Worm (Caenorhabditis elegans): ENCODE results near the gene col-180.
A peak's percentile ranks its signal among the peaks of the same experiment; 100 is the strongest.

The col-180 gene

DNA sequence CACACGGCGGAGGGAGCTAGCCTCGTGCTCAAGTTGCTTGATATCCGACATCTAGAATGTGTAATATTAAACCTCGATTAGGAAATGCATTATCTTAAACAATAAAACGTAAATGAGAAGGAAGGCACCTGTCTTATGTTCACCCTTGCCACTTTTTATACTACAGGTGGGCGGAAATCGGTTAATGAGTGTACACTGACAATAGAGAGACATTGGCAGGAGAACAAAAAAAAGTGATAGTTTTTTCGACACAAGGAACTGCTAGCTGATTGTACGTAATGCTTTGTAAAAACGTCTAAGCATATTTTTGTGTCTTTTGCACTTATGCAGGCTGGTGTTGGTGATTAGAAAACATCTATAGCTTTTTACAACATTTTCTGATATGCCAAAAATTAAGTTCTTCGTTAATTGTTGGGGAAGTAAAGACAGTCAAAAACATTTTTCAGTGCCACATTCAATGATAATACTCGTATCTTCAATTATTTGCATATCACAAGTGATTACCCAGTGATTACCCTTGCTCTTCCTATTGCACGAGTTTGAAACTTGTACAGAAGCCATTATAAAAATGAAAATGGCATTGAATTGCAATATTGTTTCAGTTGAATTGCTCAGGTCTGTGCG is at the start of gene col-180:
TSS of gene col-180 (minus strand) at position 51 of the 624 bp plus-strand sequence.
- no peak for TF ChIP-seq nhr-28 (tag; optimal IDR thresholded peaks at IDR 0.05)
- TF ChIP-seq snu-23 (GFP tag; optimal IDR thresholded peaks at IDR 0.05) = no peak
- peak; percentile 22 for TF ChIP-seq blmp-1 (tag; optimal IDR thresholded peaks at IDR 0.05)
- no peak for TF ChIP-seq nhr-19 (GFP tag; conservative IDR thresholded peaks at IDR 0.05)
- no peak for TF ChIP-seq nhr-237 (tag; optimal IDR thresholded peaks at IDR 0.05)
- TF ChIP-seq sptf-1 (tag; optimal IDR thresholded peaks at IDR 0.05) = no peak
- TF ChIP-seq skn-1 (tag; optimal IDR thresholded peaks at IDR 0.05) = no peak

DNA sequence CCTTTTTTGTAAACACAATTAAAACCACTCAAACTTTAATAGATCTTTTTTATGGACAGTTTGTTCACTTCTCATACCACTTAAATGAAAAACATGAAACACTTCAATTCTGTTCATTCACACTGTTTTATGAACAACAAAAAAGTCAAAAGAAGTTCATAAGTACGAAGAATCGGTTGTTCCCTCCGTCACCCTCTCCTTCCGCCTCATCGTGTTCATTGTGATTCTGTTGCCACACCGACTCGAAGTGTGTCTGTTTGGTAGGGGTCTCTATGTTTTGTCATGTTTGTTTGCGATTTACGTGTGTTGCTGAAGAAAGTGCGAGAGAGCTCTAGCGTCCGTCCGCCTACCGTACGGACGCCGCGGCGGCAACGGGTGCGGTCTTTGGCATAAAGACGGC is 46.7 kb upstream of the col-180 start, which contains the start of gene lact-7:
TSS of gene lact-7 (plus strand) at position 301 of the 400 bp plus-strand sequence.
- TF ChIP-seq efl-1 (optimal IDR thresholded peaks at IDR 0.05) (no peak), efl-1 (GFP tag; optimal IDR thresholded peaks at IDR 0.05 in 1 of 2) (no peak), efl-3 (GFP tag; optimal IDR thresholded peaks at IDR 0.05) (no peak), nhr-28 (tag; optimal IDR thresholded peaks at IDR 0.05) (no peak)

DNA sequence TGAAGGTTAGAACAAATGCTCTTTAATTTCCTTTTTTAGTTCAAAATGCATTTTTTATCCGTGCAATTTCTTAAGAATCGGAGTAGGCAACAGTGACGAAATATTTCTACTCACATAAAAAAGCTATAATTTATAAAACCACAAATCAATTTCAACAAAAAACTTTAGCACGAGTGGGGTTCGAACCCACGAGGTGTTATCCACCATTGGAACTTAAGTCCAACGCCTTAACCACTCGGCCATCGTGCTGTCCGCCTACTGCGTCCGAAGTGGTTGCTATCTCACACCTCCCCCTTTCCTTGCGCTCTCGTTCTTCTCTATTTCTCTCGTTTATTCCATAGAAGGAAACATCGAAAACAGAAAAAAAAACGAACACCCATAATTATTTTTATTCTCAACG is 45.6 kb upstream of the col-180 start:
- TF ChIP-seq efl-3 (GFP tag; optimal IDR thresholded peaks at IDR 0.05) (no peak), tbx-2 (tag; optimal IDR thresholded peaks at IDR 0.05) (peak; percentile 29), hlh-17 (GFP tag; optimal IDR thresholded peaks at IDR 0.05; ENCODE audit: borderline replicate concordance) (no peak), C34B4.2 (tag; optimal IDR thresholded peaks at IDR 0.05) (no peak), Y116A8C.19 (tag; optimal IDR thresholded peaks at IDR 0.05; ENCODE audit: borderline replicate concordance) (no peak), nhr-71 (tag; optimal IDR thresholded peaks at IDR 0.05) (peak; percentile 77), fkh-10 (GFP tag; optimal IDR thresholded peaks at IDR 0.05) (peak; percentile 14), vab-15 (tag; optimal IDR thresholded peaks at IDR 0.05) (no peak), nhr-84 (tag; optimal IDR thresholded peaks at IDR 0.05) (no peak), lin-13 (GFP tag; optimal IDR thresholded peaks at IDR 0.05) (peak; percentile 40), swsn-7 (tag; optimal IDR thresholded peaks at IDR 0.05) (peak; percentile 69), mef-2 (tag; optimal IDR thresholded peaks at IDR 0.05) (no peak), mdl-1 (tag; optimal IDR thresholded peaks at IDR 0.05) (peak in 1 of 2 experiments; percentile 59), egl-13 (tag; optimal IDR thresholded peaks at IDR 0.05) (peak; percentile 63), unc-98 (GFP tag; IDR thresholded peaks at IDR 0.05) (no peak), nhr-77 (tag; optimal IDR thresholded peaks at IDR 0.05) (peak; percentile 51), xbp-1 (tag; optimal IDR thresholded peaks at IDR 0.05) (peak; percentile 51), snu-23 (GFP tag; optimal IDR thresholded peaks at IDR 0.05) (peak; percentile 83), nhr-19 (GFP tag; conservative IDR thresholded peaks at IDR 0.05) (peak; percentile 60), isw-1 (GFP tag; IDR thresholded peaks at IDR 0.05) (peak; percentile 28; the same call in 1 of the 2 replicates), ztf-4 (tag; optimal IDR thresholded peaks at IDR 0.05) (peak; percentile 26), nhr-90 (tag; optimal IDR thresholded peaks at IDR 0.05; ENCODE audit: poor library complexity) (peak; percentile 69), lsy-2 (tag; optimal IDR thresholded peaks at IDR 0.05) (peak; percentile 51 to 56), hlh-4 (tag; optimal IDR thresholded peaks at IDR 0.05) (no peak), efl-1 (optimal IDR thresholded peaks at IDR 0.05) (peak in 1 of 2 experiments; percentile 17), efl-1 (GFP tag; optimal IDR thresholded peaks at IDR 0.05 in 1 of 2) (peak in 1 of 2 experiments; percentile 80), fkh-8 (tag; optimal IDR thresholded peaks at IDR 0.05) (peak; percentile 68), skn-1 (tag; optimal IDR thresholded peaks at IDR 0.05) (peak; percentile 46), sptf-1 (tag; optimal IDR thresholded peaks at IDR 0.05) (no peak), jun-1 (tag; optimal IDR thresholded peaks at IDR 0.05) (peak; percentile 65), unc-86 (tag; optimal IDR thresholded peaks at IDR 0.05) (peak; percentile 37), ceh-63 (GFP tag; optimal IDR thresholded peaks at IDR 0.05) (no peak), hpl-2 (GFP tag; optimal IDR thresholded peaks at IDR 0.05) (no peak), ceh-8 (GFP tag; optimal IDR thresholded peaks at IDR 0.05) (no peak), unc-130 (tag; optimal IDR thresholded peaks at IDR 0.05) (peak; percentile 30), nhr-85 (tag) (peak; percentile 69), zag-1 (tag; optimal IDR thresholded peaks at IDR 0.05) (no peak), rnt-1 (tag; optimal IDR thresholded peaks at IDR 0.05) (peak; percentile 26), irx-1 (tag; optimal IDR thresholded peaks at IDR 0.05) (peak; percentile 7), elt-3 (tag; optimal IDR thresholded peaks at IDR 0.05) (peak in 1 of 6 experiments; percentile 22), ceh-88 (GFP tag; IDR thresholded peaks at IDR 0.05) (peak; percentile 30; the same call in 1 of the 2 replicates), lin-35 (GFP tag; optimal IDR thresholded peaks at IDR 0.05) (peak in 1 of 2 experiments; percentile 27), dpl-1 (GFP tag; optimal IDR thresholded peaks at IDR 0.05) (peak in 1 of 3 experiments; percentile 11), ceh-82 (tag; optimal IDR thresholded peaks at IDR 0.05) (peak; percentile 27 to 69 (median 61))

Measured in whole organism, L1 larva.